Fruit fly (Drosophila melanogaster) whole organism, embryonic: ENCODE data around the gene osp.
A peak's percentile ranks its signal among the peaks of the same experiment; 100 is the strongest.

Experiments used
- ATbp ChIP-seq: fragments of 200-800 bp; sonication (Bioruptor generic); optimal IDR thresholded peaks from 2 replicates; lab custom pipeline; 2017; ENCODE audit warnings: missing biosample characterization, mild to moderate bottlenecking, missing genetic modification characterization, missing genetic modification reagents
- BEAF-32 ChIP-seq: fragments of 200-800 bp; sonication (Bioruptor generic); optimal IDR thresholded peaks from 3 replicates; lab custom pipeline; 2017; ENCODE audit warnings: missing biosample characterization, missing genetic modification characterization, mild to moderate bottlenecking, moderate library complexity, missing genetic modification reagents
- Bgb ChIP-seq: fragments of 200-800 bp; sonication (Bioruptor generic); IDR thresholded peaks from 2 replicates; pipeline ENCODE4 v1.3.6; 2022; ENCODE audit warnings: missing biosample characterization, missing genetic modification characterization; ENCODE audit not compliant: partially characterized antibody
- CG10321 ChIP-seq: fragments of 200-800 bp; sonication (Bioruptor generic); IDR thresholded peaks from 2 replicates; pipeline ENCODE4 v1.3.6; 2022; ENCODE audit warnings: missing biosample characterization, missing genetic modification characterization
- CG12769 ChIP-seq: fragments of 200-800 bp; sonication (Bioruptor generic); optimal IDR thresholded peaks from 2 replicates; lab custom pipeline; 2019; ENCODE audit warnings: missing biosample characterization, mild to moderate bottlenecking, missing genetic modification characterization, moderate library complexity
- CG13123 ChIP-seq: fragments of 200-800 bp; sonication (Bioruptor generic); optimal IDR thresholded peaks from 2 replicates; lab custom pipeline; 2016; ENCODE audit warnings: missing biosample characterization, missing genetic modification characterization
- CG13296 ChIP-seq: fragments of 200-800 bp; sonication (Bioruptor generic); optimal IDR thresholded peaks from 3 replicates; lab custom pipeline; 2018; ENCODE audit warnings: missing biosample characterization, mild to moderate bottlenecking, missing genetic modification characterization
- CG14441 ChIP-seq: fragments of 200-800 bp; sonication (Bioruptor generic); IDR thresholded peaks from 2 replicates; pipeline ENCODE4 v1.3.6; 2022; ENCODE audit warnings: missing biosample characterization, missing genetic modification characterization
- CG2129 ChIP-seq: fragments of 200-800 bp; sonication (Bioruptor generic); IDR thresholded peaks from 2 replicates; pipeline ENCODE4 v1.3.6; 2022; ENCODE audit warnings: missing biosample characterization, missing genetic modification characterization; ENCODE audit not compliant: partially characterized antibody
- CG30403 ChIP-seq: fragments of 200-800 bp; sonication (Bioruptor generic); optimal IDR thresholded peaks from 3 replicates; lab custom pipeline; 2016; ENCODE audit warnings: missing biosample characterization, missing genetic modification characterization
- CG3281 ChIP-seq: fragments of 200-800 bp; sonication (Bioruptor generic); optimal IDR thresholded peaks from 3 replicates; lab custom pipeline; 2017; ENCODE audit warnings: missing biosample characterization, mild to moderate bottlenecking, missing genetic modification characterization
- CG34224 ChIP-seq: fragments of 200-800 bp; sonication (Bioruptor generic); IDR thresholded peaks from 3 replicates; pipeline ENCODE4 v1.3.6; 2022; ENCODE audit warnings: missing biosample characterization, missing genetic modification characterization; ENCODE audit not compliant: partially characterized antibody
- CG34422 ChIP-seq: fragments of 200-800 bp; sonication (Bioruptor generic); IDR thresholded peaks from 3 replicates; pipeline ENCODE4 v1.3.6; 2022; ENCODE audit warnings: missing biosample characterization, missing genetic modification characterization
- CG5180 ChIP-seq: fragments of 200-800 bp; sonication (Bioruptor generic); optimal IDR thresholded peaks from 3 replicates; lab custom pipeline; 2017; ENCODE audit warnings: missing biosample characterization, missing genetic modification characterization, mild to moderate bottlenecking, moderate library complexity, missing genetic modification reagents
- CG7963 ChIP-seq: fragments of 200-800 bp; sonication (Bioruptor generic); IDR thresholded peaks from 3 replicates; pipeline ENCODE4 v1.3.6; 2022; ENCODE audit warnings: missing biosample characterization, missing genetic modification characterization; ENCODE audit not compliant: partially characterized antibody
- CG9727 ChIP-seq: fragments of 200-800 bp; sonication (Bioruptor generic); optimal IDR thresholded peaks from 3 replicates; lab custom pipeline; 2017; ENCODE audit warnings: missing biosample characterization, mild to moderate bottlenecking, missing genetic modification characterization
- CG9932 ChIP-seq: fragments of 200-800 bp; sonication (Bioruptor generic); IDR thresholded peaks from 2 replicates; pipeline ENCODE4 v1.3.6; 2022; ENCODE audit warnings: missing biosample characterization, missing genetic modification characterization
- CHES-1-like ChIP-seq: fragments of 200-800 bp; sonication (Bioruptor generic); optimal IDR thresholded peaks from 2 replicates; lab custom pipeline; 2016; ENCODE audit warnings: missing biosample characterization, missing genetic modification characterization
- CkIIα-i1 ChIP-seq: fragments of 200-800 bp; sonication (Bioruptor generic); IDR thresholded peaks from 2 replicates; pipeline ENCODE4 v1.3.6; 2022; ENCODE audit warnings: missing biosample characterization, missing genetic modification characterization
- Dip2 ChIP-seq: fragments of 200-800 bp; sonication (Bioruptor generic); IDR thresholded peaks from 2 replicates; pipeline ENCODE4 v1.3.6; 2022; ENCODE audit warnings: missing biosample characterization, missing genetic modification characterization
- Doc2 ChIP-seq: fragments of 200-800 bp; sonication (Bioruptor generic); IDR thresholded peaks from 2 replicates; pipeline ENCODE4 v1.3.6; 2022; ENCODE audit warnings: missing biosample characterization, missing genetic modification characterization
- Hand ChIP-seq: fragments of 200-800 bp; sonication (Bioruptor generic); optimal IDR thresholded peaks from 2 replicates; lab custom pipeline; 2017; ENCODE audit warnings: mild to moderate bottlenecking, missing biosample characterization, missing genetic modification reagents, missing genetic modification characterization
- Hsf ChIP-seq: fragments of 200-800 bp; sonication (Bioruptor generic); optimal IDR thresholded peaks from 3 replicates; lab custom pipeline; 2016; ENCODE audit warnings: missing biosample characterization, missing genetic modification characterization
- MBD-R2 ChIP-seq: fragments of 200-800 bp; sonication (Bioruptor generic); IDR thresholded peaks from 2 replicates; pipeline ENCODE4 v1.3.6; 2022; ENCODE audit warnings: missing biosample characterization, missing genetic modification characterization
- Mes4 ChIP-seq: fragments of 200-800 bp; sonication (Bioruptor generic); optimal IDR thresholded peaks from 2 replicates; lab custom pipeline; 2016; ENCODE audit warnings: missing biosample characterization, missing genetic modification characterization
- NK7.1 ChIP-seq: fragments of 200-800 bp; sonication (Bioruptor generic); optimal IDR thresholded peaks from 3 replicates; lab custom pipeline; 2016; ENCODE audit warnings: missing biosample characterization, missing genetic modification characterization
- Stat92E ChIP-seq, 3 experiments: fragments of >200 bp in 2 of 3; fragments of 200-800 bp in 1 of 3; sonication (Bioruptor generic) in 1 of 3; optimal IDR thresholded peaks; 2 replicates each; lab custom pipeline; 2017 to 2019; ENCODE audit warnings: missing biosample characterization in 3 of 3, missing genetic modification characterization in 3 of 3, mild to moderate bottlenecking in 1 of 3, moderate library complexity in 1 of 3
- bigmax ChIP-seq: fragments of 200-800 bp; sonication (Bioruptor generic); optimal IDR thresholded peaks from 2 replicates; lab custom pipeline; 2018; ENCODE audit warnings: missing biosample characterization, mild to moderate bottlenecking, missing genetic modification characterization
- bsh ChIP-seq, 2 experiments: fragments of 200-800 bp; sonication (Bioruptor generic); optimal IDR thresholded peaks; 2 replicates each; lab custom pipeline; 2017 to 2018; ENCODE audit warnings: mild to moderate bottlenecking in 2 of 2, missing biosample characterization in 2 of 2, missing genetic modification characterization in 2 of 2, moderate library complexity in 1 of 2
- corto ChIP-seq: fragments of 200-800 bp; sonication (Bioruptor generic); optimal IDR thresholded peaks from 2 replicates; lab custom pipeline; 2016; ENCODE audit warnings: missing biosample characterization, mild to moderate bottlenecking, missing genetic modification characterization, moderate library complexity
- crol ChIP-seq: fragments of 200-800 bp; sonication (Bioruptor generic); IDR thresholded peaks from 2 replicates; pipeline ENCODE4 v1.3.6; 2022; ENCODE audit warnings: missing biosample characterization, missing genetic modification characterization
- dm ChIP-seq: fragments of 200-800 bp; sonication (Bioruptor generic); optimal IDR thresholded peaks from 3 replicates; lab custom pipeline; 2016; ENCODE audit warnings: missing biosample characterization, missing genetic modification characterization
- dmrt11E ChIP-seq: fragments of 200-800 bp; sonication (Bioruptor generic); optimal IDR thresholded peaks from 3 replicates; lab custom pipeline; 2018; ENCODE audit warnings: missing biosample characterization, mild to moderate bottlenecking, missing genetic modification characterization, moderate library complexity
- eve ChIP-seq, 2 experiments: fragments of >200 bp; optimal IDR thresholded peaks; 2 replicates each; lab custom pipeline; 2017; ENCODE audit warnings: missing biosample characterization in 2 of 2, missing genetic modification characterization in 2 of 2
- exex ChIP-seq: fragments of 200-800 bp; sonication (Bioruptor generic); optimal IDR thresholded peaks from 4 replicates; lab custom pipeline; 2018; ENCODE audit warnings: missing biosample characterization, mild to moderate bottlenecking, missing genetic modification characterization, moderate library complexity
- fd102C ChIP-seq: fragments of 200-800 bp; sonication (Bioruptor generic); optimal IDR thresholded peaks from 2 replicates; lab custom pipeline; 2018; ENCODE audit warnings: missing biosample characterization, mild to moderate bottlenecking, missing genetic modification characterization, moderate library complexity
- fd3F ChIP-seq: fragments of 200-800 bp; sonication (Bioruptor generic); optimal IDR thresholded peaks from 2 replicates; lab custom pipeline; 2018; ENCODE audit warnings: missing biosample characterization, mild to moderate bottlenecking, missing genetic modification characterization, moderate library complexity
- grau ChIP-seq: fragments of 200-800 bp; optimal IDR thresholded peaks from 3 replicates; lab custom pipeline; 2019; ENCODE audit warnings: missing biosample characterization, mild to moderate bottlenecking, missing genetic modification characterization, moderate library complexity
- hb ChIP-seq: fragments of 200-800 bp; sonication (Bioruptor generic); IDR thresholded peaks from 3 replicates; pipeline ENCODE4 v1.3.6; 2022; ENCODE audit warnings: missing biosample characterization, missing genetic modification characterization; ENCODE audit not compliant: partially characterized antibody
- hkb ChIP-seq, 2 experiments: fragments of 200-800 bp in 1 of 2; fragments of >200 bp in 1 of 2; sonication (Bioruptor generic) in 1 of 2; IDR thresholded peaks in 1 of 2; optimal IDR thresholded peaks in 1 of 2; 2 replicates each; pipeline versions ENCODE4 v1.3.6 to Lab custom; 2017 to 2022; ENCODE audit warnings: missing biosample characterization in 1 of 2, missing genetic modification characterization in 1 of 2
- maf-S ChIP-seq: fragments of 200-800 bp; sonication (Bioruptor generic); optimal IDR thresholded peaks from 2 replicates; lab custom pipeline; 2016; ENCODE audit warnings: missing biosample characterization, missing genetic modification characterization
- pb ChIP-seq: fragments of 200-800 bp; sonication (Bioruptor generic); optimal IDR thresholded peaks from 3 replicates; lab custom pipeline; 2016; ENCODE audit warnings: missing biosample characterization, missing genetic modification characterization
- ro ChIP-seq: fragments of 200-800 bp; sonication (Bioruptor generic); IDR thresholded peaks from 2 replicates; pipeline ENCODE4 v1.3.6; 2022; ENCODE audit warnings: missing biosample characterization, missing genetic modification characterization
- sd ChIP-seq: fragments of 200-800 bp; sonication (Bioruptor generic); optimal IDR thresholded peaks from 3 replicates; lab custom pipeline; 2018; ENCODE audit warnings: missing biosample characterization, mild to moderate bottlenecking, missing genetic modification characterization, moderate library complexity
- tll ChIP-seq, 2 experiments: fragments of 200-800 bp in 1 of 2; fragments of >200 bp in 1 of 2; sonication (Bioruptor generic) in 1 of 2; optimal IDR thresholded peaks; 2 replicates each; lab custom pipeline; 2017 to 2019; ENCODE audit warnings: missing biosample characterization in 2 of 2, missing genetic modification characterization in 2 of 2, mild to moderate bottlenecking in 1 of 2, moderate library complexity in 1 of 2
- tup ChIP-seq: fragments of 200-800 bp; sonication (Bioruptor generic); optimal IDR thresholded peaks from 2 replicates; lab custom pipeline; 2016; ENCODE audit warnings: missing biosample characterization, mild to moderate bottlenecking, missing genetic modification characterization, moderate library complexity
- unc-4 ChIP-seq: fragments of 200-800 bp; sonication (Bioruptor generic); IDR thresholded peaks from 2 replicates; pipeline ENCODE4 v1.3.6; 2022; ENCODE audit warnings: missing biosample characterization, missing genetic modification characterization; ENCODE audit not compliant: partially characterized antibody
- vfl ChIP-seq: fragments of 200-800 bp; sonication (Bioruptor generic); optimal IDR thresholded peaks from 2 replicates; lab custom pipeline; 2016; ENCODE audit warnings: missing biosample characterization, missing genetic modification characterization
- yki ChIP-seq: fragments of >200 bp; optimal IDR thresholded peaks from 3 replicates; lab custom pipeline; 2018

The osp gene

dm6 chr2L:14622182-14622581 lies 67.0 kb downstream of the osp start (continued):
- TF ChIP-seq CG13123 (GFP tag; lab: Kevin White, UChicago) (no peak), vfl (GFP tag; lab: Kevin White, UChicago) (no peak), CG5180 (GFP tag; lab: Kevin White, UChicago) (no peak), fd3F (no peak), dmrt11E (tag; lab: Kevin White, UChicago) (peak; percentile 80), CG14441 (GFP tag; lab: Robert Waterston, UW) (peak; percentile 39; the same call in 1 of the 2 replicates), tll (GFP tag; optimal IDR thresholded peaks at IDR 0.05; lab: Kevin White, UChicago) (no peak), sd (tag; lab: Kevin White, UChicago) (no peak), ATbp (GFP tag; lab: Kevin White, UChicago) (peak; percentile 8), CG12769 (no peak), Mes4 (no peak), Hsf (GFP tag; lab: Kevin White, UChicago) (peak; percentile 47), eve (GFP tag; optimal IDR thresholded peaks at IDR 0.05; lab: Kevin White, UChicago) (no peak), Dip2 (GFP tag; lab: Robert Waterston, UW) (no peak), bsh (GFP tag; optimal IDR thresholded peaks at IDR 0.05; lab: Kevin White, UChicago) (peak; percentile 73 to 88), CG30403 (GFP tag; lab: Kevin White, UChicago) (peak; percentile 52), exex (tag; lab: Kevin White, UChicago) (no peak), CG34422 (GFP tag; lab: Robert Waterston, UW) (no peak; the same call in 2 of the 3 replicates), corto (GFP tag; lab: Kevin White, UChicago) (no peak), hkb (optimal IDR thresholded peaks at IDR 0.05; lab: Kevin White, UChicago) (no peak), hkb (GFP tag; IDR thresholded peaks at IDR 0.05; lab: Robert Waterston, UW) (0 out of 2 replicates have a peak, but pooled peaks have one; percentile 37), pb (peak; percentile 56), hb (GFP tag; lab: Robert Waterston, UW) (no peak), CG9932 (GFP tag; lab: Robert Waterston, UW) (no peak), CG13296 (no peak), CG3281 (no peak), Bgb (GFP tag; lab: Robert Waterston, UW) (no peak), fd102C (GFP tag; lab: Kevin White, UChicago) (no peak), maf-S (GFP tag; lab: Kevin White, UChicago) (no peak), ro (GFP tag; lab: Robert Waterston, UW) (0 out of 2 replicates have a peak, but pooled peaks have one; percentile 16), CG9727 (GFP tag; lab: Kevin White, UChicago) (peak; percentile 73), CG2129 (GFP tag; lab: Robert Waterston, UW) (no peak), CG10321 (GFP tag; lab: Robert Waterston, UW) (no peak), Stat92E (GFP tag; optimal IDR thresholded peaks at IDR 0.05; lab: Kevin White, UChicago) (no peak), bigmax (GFP tag; lab: Kevin White, UChicago) (no peak), CG34224 (GFP tag; lab: Robert Waterston, UW) (no peak), Hand (GFP tag; lab: Kevin White, UChicago) (no peak), Doc2 (GFP tag; lab: Robert Waterston, UW) (no peak), CG7963 (GFP tag; lab: Robert Waterston, UW) (no peak), grau (peak; percentile 5), crol (GFP tag; lab: Robert Waterston, UW) (0 out of 2 replicates have a peak, but pooled peaks have one; percentile 24), unc-4 (GFP tag; lab: Robert Waterston, UW) (no peak), NK7.1 (GFP tag; lab: Kevin White, UChicago) (peak; percentile 10), yki (lab: Kevin White, UChicago) (no peak), MBD-R2 (no peak), CHES-1-like (GFP tag; lab: Kevin White, UChicago) (peak; percentile 5), BEAF-32 (GFP tag; lab: Kevin White, UChicago) (no peak), CkIIα-i1 (no peak), dm (peak; percentile 1), tup (no peak)
